Worm (Caenorhabditis elegans): Measurements from ENCODE around the gene larp-1.

larp-1 gene

DNA sequence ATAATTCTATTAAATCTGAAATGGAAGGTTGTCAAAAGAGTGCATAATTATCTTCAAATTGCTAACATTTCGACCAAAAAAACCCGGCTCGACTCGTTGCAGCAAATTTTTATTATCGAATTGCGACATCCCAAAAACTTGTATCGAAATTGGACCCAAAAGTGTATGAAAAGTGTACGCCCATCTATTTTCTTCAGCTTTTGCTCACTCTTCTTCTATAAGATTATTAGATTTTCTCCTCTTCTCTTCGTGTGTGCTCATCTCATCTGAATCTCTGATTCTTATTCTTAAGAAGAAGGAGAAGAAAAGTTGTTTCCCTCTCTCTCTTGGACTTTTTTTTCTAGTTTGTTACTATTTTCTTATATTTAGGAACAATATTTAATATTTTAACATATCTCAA, 50.2 kb downstream of the larp-1 start:
- TF ChIP-seq ces-1 (GFP tag; optimal IDR thresholded peaks at IDR 0.05) (peak; percentile 95), vab-7 (GFP tag; IDR thresholded peaks at IDR 0.05) (no peak), lsy-2 (tag; optimal IDR thresholded peaks at IDR 0.05) (peak in 1 of 2 experiments; percentile 31), arid-1 (GFP tag; conservative IDR thresholded peaks at IDR 0.05) (no peak), Y105C5A.15 (GFP tag; IDR thresholded peaks at IDR 0.05) (no peak), ceh-32 (tag; optimal IDR thresholded peaks at IDR 0.05; ENCODE audit: poor library complexity) (no peak), fkh-10 (GFP tag; optimal IDR thresholded peaks at IDR 0.05) (peak; percentile 79), ctbp-1 (GFP tag; IDR thresholded peaks at IDR 0.05) (0 out of 2 replicates have a peak, but pooled peaks have one; percentile 23)

- TF ChIP-seq spr-3 (GFP tag; optimal IDR thresholded peaks at IDR 0.05): no peak
- no peak for TF ChIP-seq aha-1 (tag)
- no peak for TF ChIP-seq snpc-1.2 (GFP tag; IDR thresholded peaks at IDR 0.05)
- TF ChIP-seq nhr-237 (tag; optimal IDR thresholded peaks at IDR 0.05): no peak
- no peak for TF ChIP-seq set-16 (GFP tag; IDR thresholded peaks at IDR 0.05)
- TF ChIP-seq nhr-76 (tag; optimal IDR thresholded peaks at IDR 0.05): no peak
- no peak for TF ChIP-seq nhr-77 (tag; optimal IDR thresholded peaks at IDR 0.05)
Observed at ce11 chrIII:4965271-4965670, 52.2 kb downstream of the larp-1 start, which contains the start of gene nca-2. Gene nca-2, plus strand, starts transcription at chrIII:4965571.

DNA sequence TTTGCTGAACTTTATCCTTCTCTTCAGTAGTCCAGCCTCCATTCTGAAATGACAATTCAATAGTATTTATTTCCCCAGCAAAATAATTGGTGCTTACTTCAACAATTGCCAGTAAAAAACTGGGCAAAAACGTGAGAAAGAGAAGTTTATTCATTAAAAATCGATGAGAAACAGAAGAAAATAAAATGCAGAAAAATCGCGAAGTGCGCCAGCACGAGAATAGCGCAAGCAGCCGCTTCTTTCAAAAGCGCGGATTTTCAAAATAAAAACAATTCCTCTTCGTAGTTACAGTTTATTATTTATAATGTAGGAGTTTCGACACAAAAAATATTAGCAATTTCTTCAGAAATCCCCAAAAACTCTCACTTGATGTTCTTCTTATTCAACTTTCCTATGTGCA, 54.6 kb downstream of the larp-1 start, which contains the start of gene C27F2.9:
Gene C27F2.9 (minus strand): TSS at position 159 of the 400 bp plus-strand sequence.
- TF ChIP-seq fkh-10 (GFP tag; optimal IDR thresholded peaks at IDR 0.05) (peak; percentile 57), set-16 (GFP tag; IDR thresholded peaks at IDR 0.05) (no peak), rbr-2 (tag; optimal IDR thresholded peaks at IDR 0.05) (peak; percentile 82), nhr-25 (tag; optimal IDR thresholded peaks at IDR 0.05; ENCODE audit: borderline replicate concordance, insufficient read depth) (peak; percentile 70), T26A8.4 (GFP tag; IDR thresholded peaks at IDR 0.05) (no peak; the same call in 1 of the 2 replicates), hif-1 (tag; optimal IDR thresholded peaks at IDR 0.05) (peak; percentile 40 to 58), madf-5 (GFP tag; IDR thresholded peaks at IDR 0.05) (peak in 1 of 2 experiments; percentile 44; a peak in 1 of 4 replicates), ceh-20 (GFP tag; IDR thresholded peaks at IDR 0.05) (peak; percentile 77), mep-1 (tag; optimal IDR thresholded peaks at IDR 0.05) (peak; percentile 88), nhr-10 (tag; optimal IDR thresholded peaks at IDR 0.05) (no peak), dmd-9 (GFP tag; IDR thresholded peaks at IDR 0.05) (peak; percentile 74; the same call in 1 of the 2 replicates), ztf-7 (tag; optimal IDR thresholded peaks at IDR 0.05) (peak; percentile 43), mxl-3 (GFP tag; optimal IDR thresholded peaks at IDR 0.05) (no peak), nhr-28 (tag; optimal IDR thresholded peaks at IDR 0.05) (no peak), ZK337.2 (GFP tag; IDR thresholded peaks at IDR 0.05) (no peak), ama-1 (optimal IDR thresholded peaks at IDR 0.05) (peak; percentile 22), mxl-2 (GFP tag; conservative IDR thresholded peaks at IDR 0.05) (no peak), F37D6.2 (tag; optimal IDR thresholded peaks at IDR 0.05) (peak; percentile 68), nhr-111 (GFP tag; optimal IDR thresholded peaks at IDR 0.05) (no peak), snpc-4 (tag; optimal IDR thresholded peaks at IDR 0.05) (no peak), nhr-42 (GFP tag; IDR thresholded peaks at IDR 0.05) (peak; percentile 88), hlh-30 (tag; optimal IDR thresholded peaks at IDR 0.05; ENCODE audit: insufficient read depth) (peak; percentile 73), hmg-1.1 (GFP tag; IDR thresholded peaks at IDR 0.05) (peak; percentile 82), dve-1 (tag; optimal IDR thresholded peaks at IDR 0.05; ENCODE audit: insufficient read depth) (peak; percentile 82), madf-9 (GFP tag; conservative IDR thresholded peaks at IDR 0.05) (no peak), duxl-1 (tag; optimal IDR thresholded peaks at IDR 0.05; ENCODE audit: poor library complexity) (peak; percentile 82), unc-62 (GFP tag; optimal IDR thresholded peaks at IDR 0.05 in 1 of 2) (peak in 1 of 2 experiments; percentile 98), unc-62 (tag; optimal IDR thresholded peaks at IDR 0.05) (no peak), lin-38 (GFP tag; IDR thresholded peaks at IDR 0.05) (peak; percentile 89), nhr-11 (tag; optimal IDR thresholded peaks at IDR 0.05) (peak; percentile 84), egl-43 (GFP tag; IDR thresholded peaks at IDR 0.05) (no peak), nhr-48 (tag; optimal IDR thresholded peaks at IDR 0.05) (peak; percentile 54), nhr-6 (tag; optimal IDR thresholded peaks at IDR 0.05) (peak; percentile 82), spr-1 (tag; optimal IDR thresholded peaks at IDR 0.05) (peak; percentile 68), daf-16 (GFP tag; optimal IDR thresholded peaks at IDR 0.05) (peak in 1 of 2 experiments; percentile 62), daf-16 (tag; optimal IDR thresholded peaks at IDR 0.05) (peak; percentile 75)
